Fruit fly (Drosophila melanogaster) whole organism, embryonic: Measurements from ENCODE around the gene CG13081.

Source experiments
- Bdp1 ChIP-seq: fragments of 200-800 bp; sonication (Bioruptor generic); optimal IDR thresholded peaks from 3 replicates; lab custom pipeline; 2016; ENCODE audit warnings: missing biosample characterization, missing genetic modification characterization
- CG10543 ChIP-seq: fragments of 200-800 bp; sonication (Bioruptor generic); optimal IDR thresholded peaks from 3 replicates; lab custom pipeline; 2017; ENCODE audit warnings: missing biosample characterization, mild to moderate bottlenecking, missing genetic modification characterization, moderate library complexity
- CG11093 ChIP-seq: fragments of 200-800 bp; sonication (Bioruptor generic); IDR thresholded peaks from 3 replicates; pipeline ENCODE4 v1.3.6; 2022; ENCODE audit warnings: missing biosample characterization, missing genetic modification characterization
- CG11695 ChIP-seq: fragments of 200-800 bp; sonication (Bioruptor generic); IDR thresholded peaks from 3 replicates; pipeline ENCODE4 v1.3.6; 2022; ENCODE audit warnings: missing biosample characterization, missing genetic modification characterization
- CG12071 ChIP-seq: fragments of 200-800 bp; sonication (Bioruptor generic); optimal IDR thresholded peaks from 3 replicates; lab custom pipeline; 2018; ENCODE audit warnings: missing biosample characterization, mild to moderate bottlenecking, missing genetic modification characterization
- CG12219 ChIP-seq: fragments of 200-800 bp; sonication (Bioruptor generic); optimal IDR thresholded peaks from 3 replicates; lab custom pipeline; 2018; ENCODE audit warnings: missing biosample characterization, mild to moderate bottlenecking, missing genetic modification characterization
- CG13624 ChIP-seq: fragments of 200-800 bp; sonication (Bioruptor generic); optimal IDR thresholded peaks from 2 replicates; lab custom pipeline; 2016; ENCODE audit warnings: missing biosample characterization, missing genetic modification characterization
- CG14860 ChIP-seq: fragments of 200-800 bp; sonication (Bioruptor generic); IDR thresholded peaks from 3 replicates; pipeline ENCODE4 v1.3.6; 2022; ENCODE audit warnings: missing biosample characterization, missing genetic modification characterization; ENCODE audit not compliant: partially characterized antibody
- CG15073 ChIP-seq: fragments of 200-800 bp; sonication (Bioruptor generic); optimal IDR thresholded peaks from 2 replicates; lab custom pipeline; 2016; ENCODE audit warnings: missing biosample characterization, missing genetic modification characterization
- CG17328 ChIP-seq: fragments of 200-800 bp; sonication (Bioruptor generic); IDR thresholded peaks from 2 replicates; pipeline ENCODE4 v1.3.6; 2022; ENCODE audit warnings: missing biosample characterization, missing genetic modification characterization
- CG17385 ChIP-seq: fragments of 200-800 bp; sonication (Bioruptor generic); optimal IDR thresholded peaks from 3 replicates; lab custom pipeline; 2018; ENCODE audit warnings: missing biosample characterization, mild to moderate bottlenecking, missing genetic modification characterization
- CG1792 ChIP-seq: fragments of 200-800 bp; sonication (Bioruptor generic); optimal IDR thresholded peaks from 2 replicates; lab custom pipeline; 2016; ENCODE audit warnings: missing biosample characterization, missing genetic modification characterization
- CG18476 ChIP-seq: fragments of 200-800 bp; sonication (Bioruptor generic); optimal IDR thresholded peaks from 2 replicates; lab custom pipeline; 2016; ENCODE audit warnings: missing biosample characterization, mild to moderate bottlenecking, missing genetic modification characterization
- CG2678 ChIP-seq: fragments of 200-800 bp; sonication (Bioruptor generic); optimal IDR thresholded peaks from 3 replicates; lab custom pipeline; 2019; ENCODE audit warnings: missing biosample characterization, mild to moderate bottlenecking, missing genetic modification characterization, moderate library complexity
- CG30020 ChIP-seq: fragments of 200-800 bp; optimal IDR thresholded peaks from 2 replicates; lab custom pipeline; 2019; ENCODE audit warnings: missing biosample characterization, mild to moderate bottlenecking, missing genetic modification characterization, moderate library complexity
- CG33557 ChIP-seq: fragments of 200-800 bp; sonication (Bioruptor generic); optimal IDR thresholded peaks from 2 replicates; lab custom pipeline; 2019; ENCODE audit warnings: missing biosample characterization, mild to moderate bottlenecking, missing genetic modification characterization, moderate library complexity
- CG4617 ChIP-seq: fragments of 200-800 bp; sonication (Bioruptor generic); optimal IDR thresholded peaks from 3 replicates; lab custom pipeline; 2016; ENCODE audit warnings: missing biosample characterization, missing genetic modification characterization, borderline replicate concordance
- CG8944 ChIP-seq: fragments of 200-800 bp; sonication (Bioruptor generic); optimal IDR thresholded peaks from 3 replicates; lab custom pipeline; 2016; ENCODE audit warnings: missing biosample characterization, missing genetic modification characterization
- CG9437 ChIP-seq: fragments of 200-800 bp; sonication (Bioruptor generic); optimal IDR thresholded peaks from 2 replicates; lab custom pipeline; 2018; ENCODE audit warnings: missing biosample characterization, mild to moderate bottlenecking, missing genetic modification characterization
- CG9817 ChIP-seq: fragments of 200-800 bp; sonication (Bioruptor generic); optimal IDR thresholded peaks from 2 replicates; lab custom pipeline; 2018; ENCODE audit warnings: missing biosample characterization, mild to moderate bottlenecking, missing genetic modification characterization, moderate library complexity
- Hand ChIP-seq: fragments of 200-800 bp; sonication (Bioruptor generic); optimal IDR thresholded peaks from 2 replicates; lab custom pipeline; 2017; ENCODE audit warnings: mild to moderate bottlenecking, missing biosample characterization, missing genetic modification reagents, missing genetic modification characterization
- Hmx ChIP-seq: fragments of 200-800 bp; sonication (Bioruptor generic); optimal IDR thresholded peaks from 2 replicates; lab custom pipeline; 2016; ENCODE audit warnings: missing biosample characterization, missing genetic modification characterization
- Hr78 ChIP-seq, 2 experiments: fragments of 200-800 bp in 1 of 2; fragments of >200 bp in 1 of 2; sonication (Bioruptor generic) in 1 of 2; optimal IDR thresholded peaks; 2 replicates each; lab custom pipeline; 2017 to 2019; ENCODE audit warnings: missing biosample characterization in 2 of 2, missing genetic modification characterization in 2 of 2, mild to moderate bottlenecking in 1 of 2, moderate library complexity in 1 of 2
- Kr ChIP-seq: fragments of 200-800 bp; sonication (Bioruptor generic); optimal IDR thresholded peaks from 2 replicates; lab custom pipeline; 2017; ENCODE audit warnings: missing biosample characterization, mild to moderate bottlenecking, missing genetic modification characterization
- NC2β ChIP-seq: fragments of 200-800 bp; sonication (Bioruptor generic); optimal IDR thresholded peaks from 2 replicates; lab custom pipeline; 2016; ENCODE audit warnings: missing biosample characterization, missing genetic modification characterization
- Pdp1 ChIP-seq, 2 experiments: fragments of 200-800 bp; sonication (Bioruptor generic); optimal IDR thresholded peaks; 3 replicates each; lab custom pipeline; 2016; ENCODE audit warnings: missing biosample characterization in 2 of 2, missing genetic modification characterization in 2 of 2, mild to moderate bottlenecking in 1 of 2, moderate library complexity in 1 of 2
- Sin3A ChIP-seq: fragments of >200 bp; optimal IDR thresholded peaks from 2 replicates; lab custom pipeline; 2018
- Six4 ChIP-seq: fragments of 200-800 bp; sonication (Bioruptor generic); optimal IDR thresholded peaks from 2 replicates; lab custom pipeline; 2016; ENCODE audit warnings: missing biosample characterization, missing genetic modification characterization
- Trl ChIP-seq, 3 experiments: fragments of >200 bp in 2 of 3; fragments of 200-800 bp in 1 of 3; sonication (Bioruptor generic) in 1 of 3; optimal IDR thresholded peaks; 2 replicates in 1 of 3; 3 replicates in 2 of 3; lab custom pipeline; 2016 to 2017; ENCODE audit warnings: missing biosample characterization in 1 of 3, missing genetic modification characterization in 1 of 3
- Xbp1 ChIP-seq: fragments of 200-800 bp; sonication (Bioruptor generic); optimal IDR thresholded peaks from 3 replicates; lab custom pipeline; 2016; ENCODE audit warnings: missing biosample characterization, mild to moderate bottlenecking, missing genetic modification characterization
- ab ChIP-seq: fragments of 200-800 bp; sonication (Bioruptor generic); optimal IDR thresholded peaks from 2 replicates; lab custom pipeline; 2016; ENCODE audit warnings: missing biosample characterization, missing genetic modification characterization
- ap ChIP-seq: fragments of 200-800 bp; sonication (Bioruptor generic); IDR thresholded peaks from 2 replicates; pipeline ENCODE4 v1.3.6; 2022; ENCODE audit warnings: missing biosample characterization, missing genetic modification characterization
- bab2 ChIP-seq: fragments of 200-800 bp; sonication (Bioruptor generic); optimal IDR thresholded peaks from 2 replicates; lab custom pipeline; 2016; ENCODE audit warnings: missing biosample characterization, missing genetic modification characterization
- cad ChIP-seq: fragments of >200 bp; optimal IDR thresholded peaks from 2 replicates; lab custom pipeline; 2017; ENCODE audit warnings: missing biosample characterization, missing genetic modification characterization
- ci ChIP-seq: fragments of 200-800 bp; sonication (Bioruptor generic); IDR thresholded peaks from 3 replicates; pipeline ENCODE4 v1.3.6; 2022; ENCODE audit warnings: missing biosample characterization, missing genetic modification characterization
- ems ChIP-seq: fragments of 200-800 bp; sonication (Bioruptor generic); optimal IDR thresholded peaks from 3 replicates; lab custom pipeline; 2016; ENCODE audit warnings: missing biosample characterization, missing genetic modification characterization
- her ChIP-seq: fragments of 200-800 bp; sonication (Bioruptor generic); optimal IDR thresholded peaks from 2 replicates; lab custom pipeline; 2016; ENCODE audit warnings: missing biosample characterization, missing genetic modification characterization
- jumu ChIP-seq: fragments of 200-800 bp; sonication (Bioruptor generic); optimal IDR thresholded peaks from 3 replicates; lab custom pipeline; 2016; ENCODE audit warnings: missing biosample characterization, missing genetic modification characterization
- lbe ChIP-seq: fragments of 200-800 bp; sonication (Bioruptor generic); optimal IDR thresholded peaks from 2 replicates; lab custom pipeline; 2016; ENCODE audit warnings: missing biosample characterization, mild to moderate bottlenecking, missing genetic modification characterization
- nom ChIP-seq: fragments of 200-800 bp; sonication (Bioruptor generic); optimal IDR thresholded peaks from 2 replicates; lab custom pipeline; 2017; ENCODE audit warnings: missing biosample characterization, missing genetic modification characterization, mild to moderate bottlenecking, moderate library complexity, missing genetic modification reagents
- oc ChIP-seq: fragments of 200-800 bp; sonication (Bioruptor generic); optimal IDR thresholded peaks from 2 replicates; lab custom pipeline; 2018; ENCODE audit warnings: missing biosample characterization, mild to moderate bottlenecking, missing genetic modification characterization, moderate library complexity
- pho ChIP-seq: fragments of 200-800 bp; sonication (Bioruptor generic); optimal IDR thresholded peaks from 2 replicates; lab custom pipeline; 2016; ENCODE audit warnings: missing biosample characterization, missing genetic modification characterization
- pnt ChIP-seq: fragments of 200-800 bp; sonication (Bioruptor generic); optimal IDR thresholded peaks from 3 replicates; lab custom pipeline; 2016; ENCODE audit warnings: missing biosample characterization, missing genetic modification characterization
- run ChIP-seq: fragments of 200-800 bp; sonication (Bioruptor generic); optimal IDR thresholded peaks from 3 replicates; lab custom pipeline; 2018; ENCODE audit warnings: missing biosample characterization, mild to moderate bottlenecking, missing genetic modification characterization
- slou ChIP-seq: fragments of 200-800 bp; sonication (Bioruptor generic); optimal IDR thresholded peaks from 3 replicates; lab custom pipeline; 2016; ENCODE audit warnings: missing biosample characterization, missing genetic modification characterization
- sna ChIP-seq: fragments of 200-800 bp; sonication (Bioruptor generic); IDR thresholded peaks from 2 replicates; pipeline ENCODE4 v1.3.6; 2022; ENCODE audit warnings: missing biosample characterization, missing genetic modification characterization; ENCODE audit not compliant: partially characterized antibody
- tgo ChIP-seq: fragments of 200-800 bp; sonication (Bioruptor generic); IDR thresholded peaks from 3 replicates; pipeline ENCODE4 v1.3.6; 2022; ENCODE audit warnings: missing biosample characterization, missing genetic modification characterization
- trem ChIP-seq: fragments of 200-800 bp; optimal IDR thresholded peaks from 3 replicates; lab custom pipeline; 2019; ENCODE audit warnings: missing biosample characterization, mild to moderate bottlenecking, missing genetic modification characterization, moderate library complexity
- vfl ChIP-seq: fragments of 200-800 bp; sonication (Bioruptor generic); optimal IDR thresholded peaks from 2 replicates; lab custom pipeline; 2016; ENCODE audit warnings: missing biosample characterization, missing genetic modification characterization
- wek ChIP-seq: fragments of 200-800 bp; sonication (Bioruptor generic); optimal IDR thresholded peaks from 3 replicates; lab custom pipeline; 2018; ENCODE audit warnings: missing biosample characterization, mild to moderate bottlenecking, missing genetic modification characterization, moderate library complexity

CG13081 gene

dm6 chr2L:19517154-19517814 lies 23.1 kb upstream of the CG13081 start, which contains the start of gene Hasp (continued):
- no peak for TF ChIP-seq wek
- TF ChIP-seq CG10543 (GFP tag; lab: Kevin White, UChicago) = no peak
- no peak for TF ChIP-seq CG33557 (GFP tag; lab: Kevin White, UChicago)
- TF ChIP-seq CG17328 (GFP tag; lab: Robert Waterston, UW) = peak; percentile 29; the same call in 1 of the 2 replicates
- TF ChIP-seq CG30020 = peak; percentile 2
- TF ChIP-seq CG17385 (GFP tag; lab: Kevin White, UChicago) = peak; percentile 29
- TF ChIP-seq her (GFP tag; lab: Kevin White, UChicago) = no peak
- peak; percentile 41 for TF ChIP-seq oc
- peak; percentile 44 for TF ChIP-seq CG12219 (GFP tag; lab: Kevin White, UChicago)
- TF ChIP-seq Xbp1 (GFP tag; lab: Kevin White, UChicago) = peak; percentile 52
- peak; percentile 35 for TF ChIP-seq CG13624 (GFP tag; lab: Kevin White, UChicago)
- no peak for TF ChIP-seq Hand (GFP tag; lab: Kevin White, UChicago)
- TF ChIP-seq CG14860 (GFP tag; lab: Robert Waterston, UW) = peak; percentile 83
- no peak for TF ChIP-seq pho (GFP tag; lab: Kevin White, UChicago)
- TF ChIP-seq Sin3A (lab: Kevin White, UChicago) = no peak
- TF ChIP-seq CG11695 (GFP tag; lab: Robert Waterston, UW) = peak; percentile 48; the same call in 1 of the 3 replicates
- TF ChIP-seq ci (GFP tag; lab: Robert Waterston, UW) = peak; percentile 71; the same call in 2 of the 3 replicates
- no peak for TF ChIP-seq jumu
- TF ChIP-seq vfl = peak; percentile 0
- no peak for TF ChIP-seq CG11093 (GFP tag; lab: Robert Waterston, UW)
- TF ChIP-seq CG4617 (GFP tag; lab: Kevin White, UChicago) = peak; percentile 2
- no peak for TF ChIP-seq lbe
- TF ChIP-seq CG1792 (GFP tag; lab: Kevin White, UChicago) = no peak
- peak; percentile 49 for TF ChIP-seq ems (GFP tag; lab: Kevin White, UChicago)
- TF ChIP-seq Trl (optimal IDR thresholded peaks at IDR 0.05; lab: Kevin White, UChicago) = peak; percentile 11 to 19
- no peak for TF ChIP-seq Trl (GFP tag; optimal IDR thresholded peaks at IDR 0.05; lab: Kevin White, UChicago)
- peak; percentile 40 for TF ChIP-seq slou
- TF ChIP-seq Hmx = no peak
- TF ChIP-seq trem = peak; percentile 33
- TF ChIP-seq NC2β (GFP tag; lab: Kevin White, UChicago) = no peak
- peak; percentile 50 for TF ChIP-seq ap (GFP tag; lab: Robert Waterston, UW)
- peak; percentile 67; the same call in 2 of the 3 replicates for TF ChIP-seq tgo
- TF ChIP-seq CG15073 (GFP tag; lab: Kevin White, UChicago) = no peak
- TF ChIP-seq ab (GFP tag; lab: Kevin White, UChicago) = no peak
- peak; percentile 68 for TF ChIP-seq CG2678
- TF ChIP-seq bab2 (GFP tag; lab: Kevin White, UChicago) = no peak
- no peak for TF ChIP-seq Kr (GFP tag; lab: Kevin White, UChicago)
- peak; percentile 12 for TF ChIP-seq CG9437 (GFP tag; lab: Kevin White, UChicago)
- no peak for TF ChIP-seq CG12071 (GFP tag; lab: Kevin White, UChicago)
- peak; percentile 87 for TF ChIP-seq sna (GFP tag; lab: Robert Waterston, UW)
- no peak for TF ChIP-seq pnt (GFP tag; lab: Kevin White, UChicago)
- TF ChIP-seq nom (GFP tag; lab: Kevin White, UChicago) = no peak
- peak; percentile 77 for TF ChIP-seq Six4
- no peak for TF ChIP-seq Hr78 (GFP tag; optimal IDR thresholded peaks at IDR 0.05; lab: Kevin White, UChicago)
- TF ChIP-seq cad (GFP tag; lab: Kevin White, UChicago) = no peak
- TF ChIP-seq run (tag; lab: Kevin White, UChicago) = no peak
- TF ChIP-seq Pdp1 (GFP tag; optimal IDR thresholded peaks at IDR 0.05; lab: Kevin White, UChicago) = peak in 1 of 2 experiments; percentile 45
- TF ChIP-seq CG18476 = peak; percentile 42
- no peak for TF ChIP-seq CG9817 (tag; lab: Kevin White, UChicago)
- TF ChIP-seq CG8944 (GFP tag; lab: Kevin White, UChicago) = no peak
- TF ChIP-seq Bdp1 (GFP tag; lab: Kevin White, UChicago) = no peak
